Worm (Caenorhabditis elegans) whole organism, midembryonic: ENCODE results near the gene itm-2.

ENCODE experiments used
- T22C8.4 ChIP-seq: fragments of 200-800 bp; sonication (Bioruptor generic); IDR thresholded peaks from 2 replicates; pipeline ENCODE4 v1.3.6; 2022; ENCODE audit warnings: missing genetic modification characterization, missing compliant biosample characterization
- cog-1 ChIP-seq: sonication (generic microtip); optimal IDR thresholded peaks from 2 replicates; lab custom pipeline; 2016; ENCODE audit warnings: missing genetic modification characterization, missing compliant biosample characterization
- flt-1 ChIP-seq: fragments of 200-800 bp; sonication (Bioruptor generic); IDR thresholded peaks from 2 replicates; pipeline ENCODE4 v1.3.6; 2022; ENCODE audit warnings: missing genetic modification characterization, missing compliant biosample characterization
- klf-2 ChIP-seq: fragments of 200-800 bp; sonication (Bioruptor generic); conservative IDR thresholded peaks from 2 replicates; pipeline ENCODE4 v1.3.6; 2022; ENCODE audit warnings: missing genetic modification reagents, missing genetic modification characterization, missing compliant biosample characterization
- med-1 ChIP-seq: sonication (generic microtip); optimal IDR thresholded peaks from 2 replicates; lab custom pipeline; 2017; ENCODE audit warnings: missing genetic modification characterization, mild to moderate bottlenecking, missing compliant biosample characterization, antibody characterized with exemption, missing genetic modification reagents; ENCODE audit not compliant: insufficient read depth
- ref-1 ChIP-seq: fragments of 200-800 bp; sonication (Bioruptor generic); conservative IDR thresholded peaks from 2 replicates; pipeline ENCODE4 v1.3.6; 2022; ENCODE audit warnings: missing genetic modification reagents, missing genetic modification characterization, missing compliant biosample characterization
- tab-1 ChIP-seq: fragments of 200-800 bp; sonication (Bioruptor generic); IDR thresholded peaks from 2 replicates; pipeline ENCODE4 v1.3.6; 2022; ENCODE audit warnings: missing genetic modification characterization, missing compliant biosample characterization
- ztf-23 ChIP-seq: fragments of 200-800 bp; sonication (Bioruptor generic); IDR thresholded peaks from 2 replicates; pipeline ENCODE4 v1.3.6; 2022; ENCODE audit warnings: missing genetic modification reagents, missing genetic modification characterization, missing compliant biosample characterization
- ztf-29 ChIP-seq: fragments of 200-800 bp; sonication (Bioruptor generic); IDR thresholded peaks from 2 replicates; pipeline ENCODE4 v1.3.6; 2022; ENCODE audit warnings: missing genetic modification reagents, missing genetic modification characterization, missing compliant biosample characterization

The itm-2 gene

DNA sequence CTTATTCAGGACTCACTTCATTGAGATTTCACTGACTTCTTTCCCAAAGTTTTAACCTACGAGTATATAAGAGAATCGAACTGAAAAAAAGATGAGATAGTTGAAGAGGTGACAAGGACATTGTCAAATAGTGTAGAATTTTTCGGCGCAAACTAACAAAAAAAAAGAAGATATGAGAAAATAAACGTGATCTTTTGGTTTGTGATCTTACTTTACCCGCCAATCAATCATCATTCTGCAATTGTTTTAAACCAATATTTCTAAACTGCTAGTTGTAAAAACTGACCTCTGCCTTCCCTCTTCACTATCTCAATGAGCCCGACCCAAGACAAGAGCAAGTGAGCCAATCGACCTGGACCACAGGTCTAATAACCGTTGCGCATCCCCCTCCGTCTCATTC lies 21.2 kb downstream of the itm-2 start:
- TF ChIP-seq klf-2, result no peak
- TF ChIP-seq T22C8.4, result no peak
- TF ChIP-seq med-1, result no peak

DNA sequence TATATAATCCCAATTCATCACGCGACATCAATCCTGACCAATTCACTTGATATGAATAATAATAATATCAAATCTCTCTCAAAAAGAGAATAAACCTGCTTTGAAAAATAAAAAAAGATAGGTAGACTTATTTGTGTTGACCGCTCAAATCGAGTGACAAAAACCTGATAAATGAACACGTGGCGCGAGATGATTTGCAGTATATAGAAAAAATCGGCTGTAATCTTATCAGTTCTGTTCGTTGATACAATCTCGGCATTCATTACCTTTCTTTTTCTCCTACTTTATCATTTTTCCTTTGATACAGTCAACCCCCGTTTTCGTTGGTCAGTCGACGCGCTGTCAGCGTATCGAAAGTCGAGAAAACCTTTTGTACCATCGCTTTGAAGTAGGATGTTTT lies 22.3 kb downstream of the itm-2 start:
- no peak for TF ChIP-seq med-1
- no peak for TF ChIP-seq flt-1 (GFP tag; lab: Robert Waterston, UW)
- TF ChIP-seq ref-1 (GFP tag; lab: Robert Waterston, UW), result no peak
- TF ChIP-seq cog-1, result no peak
- TF ChIP-seq ztf-23, result no peak
- TF ChIP-seq tab-1 (GFP tag; lab: Robert Waterston, UW), result no peak
- no peak for TF ChIP-seq T22C8.4
- TF ChIP-seq ztf-29 (GFP tag; lab: Robert Waterston, UW), result no peak
- TF ChIP-seq klf-2, result no peak

DNA sequence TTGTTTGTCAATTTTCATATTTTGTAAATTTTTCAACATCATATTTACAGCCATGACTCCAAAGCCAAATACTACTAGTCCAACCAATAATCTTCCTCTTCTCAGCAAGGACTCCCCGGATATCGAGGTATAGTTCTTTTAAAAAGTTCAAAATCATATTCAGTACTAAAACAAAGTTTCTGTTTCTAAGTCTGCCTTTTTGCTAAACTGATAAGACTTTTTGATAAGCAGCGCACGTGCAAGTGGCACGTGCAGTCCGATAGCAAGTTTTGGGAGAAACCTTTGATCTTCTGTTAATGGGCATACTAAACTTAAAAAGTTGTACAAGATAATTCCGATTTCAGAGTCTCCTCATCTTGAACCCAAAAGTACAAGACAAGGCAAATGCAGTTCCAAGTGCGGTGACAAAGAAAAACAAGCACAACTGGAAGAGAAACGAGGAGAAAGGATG lies 22.9 kb downstream of the itm-2 start, which contains the start of gene dpyd-1:
dpyd-1 (plus strand) TSS at position 51 of the 451 bp plus-strand sequence.
- no peak for TF ChIP-seq tab-1 (GFP tag; lab: Robert Waterston, UW)
- TF ChIP-seq ztf-23, result no peak
- TF ChIP-seq klf-2, result no peak
- TF ChIP-seq T22C8.4, result no peak
- TF ChIP-seq flt-1 (GFP tag; lab: Robert Waterston, UW), result no peak
- no peak for TF ChIP-seq med-1
- TF ChIP-seq cog-1, result no peak
- no peak for TF ChIP-seq ref-1 (GFP tag; lab: Robert Waterston, UW)
- TF ChIP-seq ztf-29 (GFP tag; lab: Robert Waterston, UW), result no peak

DNA sequence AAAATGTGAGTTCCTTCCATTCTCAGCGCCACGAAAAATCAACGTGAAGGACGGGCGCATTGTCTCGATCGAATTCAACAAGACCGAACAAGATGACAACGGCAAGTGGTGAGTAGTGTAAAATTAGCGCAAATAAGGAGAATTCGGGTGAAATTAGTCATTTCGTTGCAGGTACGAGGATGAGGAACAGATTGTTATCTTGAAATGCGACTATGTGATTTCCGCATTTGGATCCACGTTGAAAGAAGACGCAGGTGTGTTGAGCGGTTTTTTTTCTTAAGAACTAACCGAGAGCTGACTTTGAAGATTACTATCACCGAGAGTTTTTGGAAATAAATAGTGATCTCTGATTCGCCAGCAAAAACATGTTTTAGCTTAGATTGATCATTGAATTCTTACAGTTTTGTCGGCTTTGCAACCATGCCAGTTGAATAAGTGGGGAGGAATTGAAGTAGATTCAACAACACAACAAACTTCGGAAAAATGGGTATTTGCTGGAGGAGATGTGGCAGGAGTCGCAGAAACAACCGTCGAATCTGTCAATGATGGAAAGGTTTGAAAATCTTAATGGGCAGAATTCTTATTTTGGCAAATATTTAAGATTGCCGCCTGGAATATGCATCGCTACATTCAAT lies 25.3 kb downstream of the itm-2 start:
- no peak for TF ChIP-seq ztf-29 (GFP tag; lab: Robert Waterston, UW)
- TF ChIP-seq flt-1 (GFP tag; lab: Robert Waterston, UW), result no peak
- TF ChIP-seq ztf-23, result no peak
- no peak for TF ChIP-seq med-1
- no peak for TF ChIP-seq T22C8.4
- TF ChIP-seq ref-1 (GFP tag; lab: Robert Waterston, UW), result no peak
- no peak for TF ChIP-seq cog-1
- no peak for TF ChIP-seq klf-2
- TF ChIP-seq tab-1 (GFP tag; lab: Robert Waterston, UW), result no peak

DNA sequence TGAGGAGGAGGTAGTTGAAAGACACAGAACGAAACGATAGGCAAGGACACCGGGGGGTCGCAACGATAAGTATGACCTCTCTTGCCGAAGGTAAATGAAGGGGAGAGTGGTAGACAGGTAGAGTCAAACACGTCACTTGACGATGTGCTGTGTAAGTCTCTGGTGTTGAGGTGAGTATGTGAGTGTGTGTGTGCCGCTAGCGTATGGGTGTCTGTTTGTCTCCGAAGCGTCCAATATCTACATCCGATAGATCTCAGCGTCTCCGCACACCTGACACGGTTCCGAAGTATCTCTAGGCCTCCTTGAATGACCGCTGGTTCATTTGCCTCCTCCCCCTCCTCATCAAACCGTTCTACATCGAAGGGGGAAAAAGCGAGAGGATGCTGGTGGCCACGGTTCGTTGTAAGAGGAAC lies 30.2 kb downstream of the itm-2 start:
- peak; percentile 77 for TF ChIP-seq flt-1 (GFP tag; lab: Robert Waterston, UW)
- TF ChIP-seq ref-1 (GFP tag; lab: Robert Waterston, UW), result no peak
- no peak for TF ChIP-seq med-1
- no peak for TF ChIP-seq klf-2
- 0 out of 2 replicates have a peak, but pooled peaks have one; percentile 52 for TF ChIP-seq ztf-23
- peak; percentile 70 for TF ChIP-seq tab-1 (GFP tag; lab: Robert Waterston, UW)
- TF ChIP-seq cog-1, result peak; percentile 81

DNA sequence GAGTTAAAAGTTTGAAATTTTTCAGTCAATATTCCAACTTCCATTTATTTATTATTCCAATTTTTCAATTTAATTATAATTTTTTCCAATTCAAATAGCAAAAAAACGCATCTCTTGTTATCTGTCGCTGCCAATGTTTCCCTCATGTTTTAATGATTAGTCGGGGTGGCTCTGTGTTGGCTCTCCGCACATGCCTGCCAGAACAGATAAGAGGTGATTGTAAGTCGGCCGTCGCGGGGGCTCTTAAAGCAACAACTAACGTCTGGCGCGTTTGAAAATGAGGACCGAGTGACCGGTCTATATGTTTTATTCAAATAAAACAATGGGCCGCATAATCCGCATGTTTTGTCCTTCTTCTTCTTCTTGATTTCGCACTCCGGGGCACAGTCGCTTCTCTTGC lies 31.4 kb downstream of the itm-2 start:
- no peak for TF ChIP-seq ztf-23
- TF ChIP-seq ztf-29 (GFP tag; lab: Robert Waterston, UW), result no peak
- TF ChIP-seq flt-1 (GFP tag; lab: Robert Waterston, UW), result no peak
- no peak for TF ChIP-seq T22C8.4
- TF ChIP-seq med-1, result no peak
- TF ChIP-seq klf-2, result no peak
- no peak for TF ChIP-seq tab-1 (GFP tag; lab: Robert Waterston, UW)
- TF ChIP-seq cog-1, result no peak
- no peak for TF ChIP-seq ref-1 (GFP tag; lab: Robert Waterston, UW)

DNA sequence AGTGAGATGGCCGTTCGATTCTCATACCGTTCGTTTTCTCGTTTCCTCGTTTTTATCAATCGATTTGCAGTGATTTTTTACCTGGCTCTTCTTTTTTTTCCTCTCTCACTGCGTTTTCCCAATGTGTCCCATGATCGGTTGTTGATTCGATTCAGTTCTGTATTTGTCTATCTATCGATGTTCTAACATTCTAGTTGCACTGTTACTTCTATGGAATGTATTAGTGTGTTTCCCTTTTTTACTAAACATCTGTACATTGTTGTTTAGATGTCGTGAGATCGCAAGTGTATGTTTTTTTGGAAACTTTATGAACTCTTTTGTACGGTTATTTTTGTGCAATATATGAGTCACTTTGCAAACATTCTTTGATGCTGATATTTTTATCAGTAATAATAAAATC lies 32.6 kb downstream of the itm-2 start:
- no peak for TF ChIP-seq T22C8.4
- no peak for TF ChIP-seq med-1
- no peak for TF ChIP-seq klf-2
- TF ChIP-seq ztf-23, result no peak
- no peak for TF ChIP-seq tab-1 (GFP tag; lab: Robert Waterston, UW)
- no peak for TF ChIP-seq cog-1
- TF ChIP-seq ref-1 (GFP tag; lab: Robert Waterston, UW), result no peak

DNA sequence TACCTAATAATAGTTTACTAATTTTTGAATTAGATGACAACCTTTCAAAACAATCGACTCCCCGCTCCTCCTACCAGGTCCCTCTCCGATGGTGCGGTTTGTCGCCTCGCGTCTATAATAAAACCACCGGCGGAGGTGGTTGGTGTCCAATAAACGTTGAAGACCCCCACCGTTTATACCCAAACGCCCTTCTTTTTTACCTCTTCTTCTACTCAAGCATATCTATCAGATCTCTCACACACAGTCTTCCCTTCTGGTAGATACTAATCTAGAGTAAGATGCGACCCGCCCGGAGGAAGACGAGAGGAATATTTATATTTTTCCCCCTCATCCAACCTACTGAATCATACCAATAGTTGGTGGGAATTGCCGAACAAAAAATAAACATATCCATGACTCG lies 33.9 kb downstream of the itm-2 start:
- TF ChIP-seq ref-1 (GFP tag; lab: Robert Waterston, UW), result no peak
- TF ChIP-seq med-1, result no peak
- TF ChIP-seq tab-1 (GFP tag; lab: Robert Waterston, UW), result no peak
- TF ChIP-seq flt-1 (GFP tag; lab: Robert Waterston, UW), result no peak
- TF ChIP-seq klf-2, result no peak
- no peak for TF ChIP-seq ztf-23
- TF ChIP-seq ztf-29 (GFP tag; lab: Robert Waterston, UW), result no peak
- TF ChIP-seq T22C8.4, result no peak
- no peak for TF ChIP-seq cog-1

DNA sequence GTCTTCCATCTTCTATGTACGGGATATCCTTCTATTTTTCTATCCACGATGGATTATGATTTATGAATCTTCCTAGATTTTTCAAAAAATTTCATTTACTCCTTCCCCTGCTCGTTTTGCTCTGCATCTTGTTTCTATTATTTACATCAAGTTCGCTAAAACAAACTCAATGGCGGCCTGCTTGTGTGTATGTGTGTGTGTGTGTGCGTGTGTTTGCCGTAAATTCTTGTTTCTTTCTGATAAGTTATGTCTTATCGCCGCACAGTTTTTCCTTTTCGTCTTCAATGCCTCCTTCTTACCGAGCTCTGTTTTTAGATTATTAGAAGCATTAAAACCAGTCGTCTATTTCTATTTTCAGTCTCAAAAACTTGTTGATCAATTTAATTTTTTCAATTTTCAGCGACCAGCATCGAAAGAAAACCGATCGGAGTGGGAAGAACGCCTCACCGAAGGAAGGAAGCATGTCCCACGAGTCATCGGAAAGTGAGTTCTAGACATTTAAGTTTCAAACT lies 34.4 kb downstream of the itm-2 start, which contains the start of gene dlg-1:
dlg-1 (plus strand) TSS at position 401 of the 512 bp plus-strand sequence.
- TF ChIP-seq T22C8.4 (no peak), ztf-29 (GFP tag; lab: Robert Waterston, UW) (no peak), ztf-23 (no peak), med-1 (no peak), klf-2 (no peak), tab-1 (GFP tag; lab: Robert Waterston, UW) (no peak), ref-1 (GFP tag; lab: Robert Waterston, UW) (no peak), flt-1 (GFP tag; lab: Robert Waterston, UW) (no peak)

DNA sequence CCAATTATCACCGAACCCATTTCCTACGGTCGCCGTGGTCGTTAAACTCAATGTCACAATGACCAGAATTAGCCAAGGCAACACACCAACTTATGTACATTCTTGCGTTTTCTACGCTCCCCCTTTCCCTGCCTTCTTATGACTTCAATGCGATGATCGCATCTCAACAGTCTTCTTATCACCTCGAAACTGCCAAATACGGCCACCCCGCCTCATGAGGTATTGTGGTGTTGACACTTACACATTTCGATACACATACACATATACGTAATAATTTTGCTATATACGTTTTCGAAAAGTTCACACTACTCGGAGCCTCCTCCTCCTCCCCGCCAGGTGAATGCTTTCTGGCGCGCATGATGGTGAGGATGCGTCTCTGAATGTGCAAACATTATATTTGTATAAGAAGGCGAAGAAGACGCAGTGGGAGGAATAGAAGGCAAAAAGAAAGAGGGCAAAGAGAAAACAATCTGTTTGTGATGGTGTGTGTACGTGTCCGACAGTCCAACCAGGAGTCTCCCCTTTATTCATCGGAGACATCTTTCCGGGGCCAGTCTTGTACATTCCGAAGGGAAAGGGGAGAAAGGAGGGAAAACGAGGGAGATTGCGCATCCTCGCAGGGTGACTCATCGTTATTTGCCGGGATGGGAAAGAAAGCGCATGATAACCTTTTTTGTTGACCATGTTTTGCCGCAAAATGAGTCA lies 35.1 kb downstream of the itm-2 start:
- no peak for TF ChIP-seq ztf-29 (GFP tag; lab: Robert Waterston, UW)
- TF ChIP-seq klf-2, result no peak
- TF ChIP-seq T22C8.4, result no peak
- TF ChIP-seq cog-1, result peak; percentile 67
- TF ChIP-seq ref-1 (GFP tag; lab: Robert Waterston, UW), result no peak
- no peak for TF ChIP-seq med-1
- TF ChIP-seq ztf-23, result 0 out of 2 replicates have a peak, but pooled peaks have one; percentile 35
- no peak for TF ChIP-seq flt-1 (GFP tag; lab: Robert Waterston, UW)
- 0 out of 2 replicates have a peak, but pooled peaks have one; percentile 53 for TF ChIP-seq tab-1 (GFP tag; lab: Robert Waterston, UW)
